Worm (Caenorhabditis elegans): ENCODE measurements around the gene C06E1.9.

The C06E1.9 gene

DNA sequence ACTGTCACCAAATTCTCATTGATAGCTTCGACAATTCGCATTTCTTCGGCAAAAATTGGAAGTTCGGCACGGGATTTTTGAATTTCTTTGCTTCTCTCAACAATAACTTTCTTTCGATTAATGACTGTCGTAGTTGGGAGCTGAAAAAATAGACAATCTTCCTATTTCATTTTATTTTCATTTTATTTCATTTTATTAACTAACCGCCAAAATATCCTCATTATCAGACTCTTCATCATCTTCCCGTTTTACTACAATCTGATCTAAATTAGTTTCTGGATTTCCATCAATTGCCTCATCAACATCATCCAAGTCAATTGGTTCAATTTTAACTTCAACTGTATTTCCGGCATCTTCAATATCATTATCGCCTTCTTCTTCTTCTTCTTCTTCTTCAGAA is 4.0 kb upstream of the C06E1.9 start:
- TF ChIP-seq snpc-1.1 (tag; optimal IDR thresholded peaks at IDR 0.05; ENCODE audit: insufficient read depth): no peak
- TF ChIP-seq somi-1 (GFP tag; optimal IDR thresholded peaks at IDR 0.05): no peak
- TF ChIP-seq dpl-1 (GFP tag; optimal IDR thresholded peaks at IDR 0.05): no peak
- TF ChIP-seq lin-35 (GFP tag; optimal IDR thresholded peaks at IDR 0.05): no peak
- no peak for TF ChIP-seq ztf-28 (GFP tag; IDR thresholded peaks at IDR 0.05)
- TF ChIP-seq egl-44 (GFP tag; IDR thresholded peaks at IDR 0.05): no peak
- no peak for TF ChIP-seq F33H1.4 (GFP tag; IDR thresholded peaks at IDR 0.05)
- no peak for TF ChIP-seq gei-17 (GFP tag; optimal IDR thresholded peaks at IDR 0.05)
- TF ChIP-seq unc-62 (GFP tag; optimal IDR thresholded peaks at IDR 0.05): no peak

DNA sequence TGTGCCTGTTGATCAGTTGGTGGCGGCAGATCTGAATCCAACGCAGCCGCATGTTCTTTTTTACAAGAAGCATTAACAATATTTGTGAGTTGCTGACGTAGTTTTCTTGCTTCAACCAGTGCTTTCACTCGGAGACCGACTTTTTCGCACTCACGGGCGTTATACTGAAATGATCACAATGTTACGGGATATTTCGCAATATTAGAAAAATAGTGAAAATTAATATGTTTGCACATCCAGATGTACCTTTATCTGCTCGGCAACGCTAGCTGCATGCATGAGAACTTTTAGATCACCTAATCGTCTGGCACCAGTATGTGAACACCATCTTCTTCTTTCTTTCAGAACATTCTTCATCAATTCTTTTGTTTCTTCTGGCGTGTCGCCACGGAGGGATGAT is 1.7 kb upstream of the C06E1.9 start:
- TF ChIP-seq atf-7 (tag; optimal IDR thresholded peaks at IDR 0.05) (no peak), die-1 (tag; optimal IDR thresholded peaks at IDR 0.05) (no peak), cebp-1 (GFP tag; IDR thresholded peaks at IDR 0.05) (peak; percentile 47; the same call in 1 of the 2 replicates), cebp-1 (tag; optimal IDR thresholded peaks at IDR 0.05) (peak; percentile 90)

ce11 chrIII:8605532-8605931 is 4.1 kb downstream of the C06E1.9 start, which contains the start of gene C06E1.1:
C06E1.1 (plus strand) TSS chrIII:8605832.
- no peak for TF ChIP-seq athp-1 (tag; optimal IDR thresholded peaks at IDR 0.05)
- no peak for TF ChIP-seq let-526 (GFP tag; IDR thresholded peaks at IDR 0.05)
- no peak for TF ChIP-seq bed-2 (GFP tag; IDR thresholded peaks at IDR 0.05)
- no peak for TF ChIP-seq zfh-2 (GFP tag; conservative IDR thresholded peaks at IDR 0.05)
- no peak for TF ChIP-seq F57C9.4 (tag; optimal IDR thresholded peaks at IDR 0.05)
- no peak for TF ChIP-seq mcd-1 (GFP tag; IDR thresholded peaks at IDR 0.05)
- no peak for TF ChIP-seq bed-1 (GFP tag; IDR thresholded peaks at IDR 0.05)
- TF ChIP-seq snpc-3.4 (tag; optimal IDR thresholded peaks at IDR 0.05): no peak
- no peak for TF ChIP-seq akir-1 (GFP tag; optimal IDR thresholded peaks at IDR 0.05)
- TF ChIP-seq C06A6.2 (GFP tag; conservative IDR thresholded peaks at IDR 0.05): no peak
- TF ChIP-seq tbp1 (GFP tag; optimal IDR thresholded peaks at IDR 0.05): no peak
- no peak for TF ChIP-seq attf-6 (GFP tag; IDR thresholded peaks at IDR 0.05)
- no peak for TF ChIP-seq let-607 (tag; optimal IDR thresholded peaks at IDR 0.05)
- no peak for TF ChIP-seq somi-1 (GFP tag; optimal IDR thresholded peaks at IDR 0.05)
- no peak for TF ChIP-seq aptf-2 (GFP tag; conservative IDR thresholded peaks at IDR 0.05)
- no peak for TF ChIP-seq aptf-3 (GFP tag; IDR thresholded peaks at IDR 0.05)
- no peak for TF ChIP-seq mxl-1 (tag; optimal IDR thresholded peaks at IDR 0.05)

- TF ChIP-seq dox-1 (GFP tag; IDR thresholded peaks at IDR 0.05) (no peak), hlh-26 (GFP tag; conservative IDR thresholded peaks at IDR 0.05) (no peak), pha-4 (tag; optimal IDR thresholded peaks at IDR 0.05) (no peak), hmg-20 (GFP tag; IDR thresholded peaks at IDR 0.05) (no peak), chd-7 (tag; optimal IDR thresholded peaks at IDR 0.05) (no peak), bed-1 (GFP tag; IDR thresholded peaks at IDR 0.05) (no peak)
Measured at ce11 chrIII:8602148-8602547, 7.4 kb downstream of the C06E1.9 start.

DNA sequence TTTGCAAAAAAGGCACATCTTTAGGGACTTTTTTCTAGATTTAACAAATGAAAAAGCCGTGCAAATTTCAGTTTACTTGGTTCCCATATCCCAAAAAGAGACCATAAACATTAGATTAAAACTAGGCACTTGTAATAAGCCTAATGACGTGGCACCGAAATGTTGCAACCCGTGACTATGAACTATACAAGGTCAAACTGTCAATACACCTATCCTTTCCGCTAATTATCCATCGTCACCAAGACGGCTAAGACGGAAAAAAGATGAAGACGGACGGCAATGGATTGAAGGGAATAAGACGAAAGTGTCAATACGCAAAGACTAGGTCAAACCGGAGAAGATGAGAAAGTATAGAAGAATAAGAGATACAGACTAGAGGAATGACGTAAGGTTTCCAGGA is 10.6 kb downstream of the C06E1.9 start:
- TF ChIP-seq sptf-2 (GFP tag; optimal IDR thresholded peaks at IDR 0.05) (no peak), dox-1 (GFP tag; IDR thresholded peaks at IDR 0.05) (no peak), zim-3 (tag; optimal IDR thresholded peaks at IDR 0.05) (no peak), B0261.1 (tag; optimal IDR thresholded peaks at IDR 0.05) (no peak), K11D2.4 (GFP tag; IDR thresholded peaks at IDR 0.05) (no peak), egl-18 (GFP tag; IDR thresholded peaks at IDR 0.05) (no peak), Y79H2A.3 (GFP tag; conservative IDR thresholded peaks at IDR 0.05) (no peak), aptf-3 (GFP tag; IDR thresholded peaks at IDR 0.05) (no peak), aptf-2 (GFP tag; conservative IDR thresholded peaks at IDR 0.05) (no peak), F22D6.2 (tag; optimal IDR thresholded peaks at IDR 0.05) (no peak), F52B5.7 (tag; optimal IDR thresholded peaks at IDR 0.05) (no peak), ztf-26 (tag; optimal IDR thresholded peaks at IDR 0.05) (no peak), pbrm-1 (GFP tag; IDR thresholded peaks at IDR 0.05) (no peak), snpc-1.1 (tag; optimal IDR thresholded peaks at IDR 0.05; ENCODE audit: insufficient read depth) (no peak)
